Worm (Caenorhabditis elegans) whole organism, L4 larva: ENCODE measurements around the gene T22D1.3.

ENCODE experiments used
- F26F4.8 ChIP-seq: fragments of 200-800 bp; sonication (Bioruptor generic); conservative IDR thresholded peaks from 2 replicates; pipeline ENCODE4 v1.3.6; 2022; ENCODE audit warnings: missing genetic modification characterization, missing compliant biosample characterization
- F37D6.2 ChIP-seq: sonication (generic microtip); optimal IDR thresholded peaks from 2 replicates; lab custom pipeline; 2016; ENCODE audit warnings: mild to moderate bottlenecking, missing genetic modification characterization, missing compliant biosample characterization
- R02D3.7 ChIP-seq: fragments of 150-350 bp; sonication (generic microtip); optimal IDR thresholded peaks from 3 replicates; lab custom pipeline; 2014; ENCODE audit warnings: missing biosample characterization, missing genetic modification characterization
- T20F7.1 ChIP-seq: fragments of 200-800 bp; sonication (Bioruptor generic); optimal IDR thresholded peaks from 2 replicates; lab custom pipeline; 2018; ENCODE audit warnings: mild to moderate bottlenecking, missing genetic modification characterization, missing compliant biosample characterization
- T26A8.4 ChIP-seq: fragments of 200-800 bp; sonication (Bioruptor generic); IDR thresholded peaks from 2 replicates; pipeline ENCODE4 v1.3.6; 2022; ENCODE audit warnings: missing genetic modification characterization, missing compliant biosample characterization
- Y5F2A.4 ChIP-seq: fragments of 200-800 bp; sonication (Bioruptor generic); optimal IDR thresholded peaks from 2 replicates; lab custom pipeline; 2018; ENCODE audit warnings: mild to moderate bottlenecking, missing genetic modification characterization, missing compliant biosample characterization
- Y75B8A.6 ChIP-seq: fragments of 200-800 bp; sonication (Bioruptor generic); IDR thresholded peaks from 2 replicates; pipeline ENCODE4 v1.3.6; 2022; ENCODE audit warnings: missing genetic modification reagents, missing genetic modification characterization, missing compliant biosample characterization
- aha-1 ChIP-seq: fragments of 150-350 bp; peaks from one replicate; lab custom pipeline; 2014; ENCODE audit warnings: missing biosample characterization, missing genetic modification characterization
- ama-1 ChIP-seq: fragments of 150-350 bp; optimal IDR thresholded peaks from 2 replicates; lab custom pipeline; 2014; ENCODE audit warnings: inconsistent platforms, mixed read lengths
- ceh-20 ChIP-seq: fragments of 200-800 bp; sonication (Bioruptor generic); IDR thresholded peaks from 2 replicates; pipeline ENCODE4 v1.3.6; 2022; ENCODE audit warnings: missing genetic modification reagents, missing genetic modification characterization, missing compliant biosample characterization
- ceh-28 ChIP-seq: fragments of 150-350 bp; optimal IDR thresholded peaks from 2 replicates; lab custom pipeline; 2014; ENCODE audit warnings: missing biosample characterization, missing genetic modification reagents, missing genetic modification characterization
- cey-2 ChIP-seq: sonication (generic microtip); optimal IDR thresholded peaks from 3 replicates; lab custom pipeline; 2017; ENCODE audit warnings: missing genetic modification characterization, mild to moderate bottlenecking, missing compliant biosample characterization, antibody characterized with exemption, borderline replicate concordance; ENCODE audit not compliant: insufficient read depth
- ctbp-1 ChIP-seq: fragments of 200-800 bp; sonication (Bioruptor generic); IDR thresholded peaks from 2 replicates; pipeline ENCODE4 v1.3.6; 2022; ENCODE audit warnings: missing genetic modification reagents, missing genetic modification characterization, missing compliant biosample characterization
- daf-16 ChIP-seq, 3 experiments: sonication (generic microtip); optimal IDR thresholded peaks; 2 replicates each; lab custom pipeline; 2016 to 2017; ENCODE audit warnings: missing genetic modification characterization in 3 of 3, missing genetic modification reagents in 3 of 3, mild to moderate bottlenecking in 2 of 3, missing compliant biosample characterization in 2 of 3, missing biosample characterization in 1 of 3, moderate library complexity in 1 of 3
- dmd-6 ChIP-seq: fragments of 200-800 bp; sonication (Bioruptor generic); IDR thresholded peaks from 2 replicates; pipeline ENCODE4 v1.3.6; 2022; ENCODE audit warnings: missing genetic modification reagents, missing genetic modification characterization, missing compliant biosample characterization
- egl-27 ChIP-seq: sonication (generic microtip); optimal IDR thresholded peaks from 3 replicates; lab custom pipeline; 2017; ENCODE audit warnings: missing biosample characterization, missing genetic modification reagents, missing genetic modification characterization
- fkh-10 ChIP-seq: fragments of 150-350 bp; optimal IDR thresholded peaks from 2 replicates; lab custom pipeline; 2014; ENCODE audit warnings: missing biosample characterization, missing genetic modification reagents, missing genetic modification characterization
- hif-1 ChIP-seq, 2 experiments: sonication (generic microtip); optimal IDR thresholded peaks; 2 replicates each; lab custom pipeline; 2016 to 2017; ENCODE audit warnings: missing compliant biosample characterization in 2 of 2, missing genetic modification characterization in 2 of 2, missing genetic modification reagents in 2 of 2, missing genotype in 2 of 2, mild to moderate bottlenecking in 1 of 2
- hlh-30 ChIP-seq: sonication (generic microtip); optimal IDR thresholded peaks from 2 replicates; lab custom pipeline; 2017; ENCODE audit warnings: antibody characterized with exemption, mild to moderate bottlenecking, missing genetic modification characterization, missing compliant biosample characterization; ENCODE audit not compliant: insufficient read depth
- lim-7 ChIP-seq: fragments of 200-800 bp; sonication (Bioruptor generic); IDR thresholded peaks from 2 replicates; pipeline ENCODE4 v1.3.6; 2022; ENCODE audit warnings: missing genetic modification characterization, missing compliant biosample characterization
- lin-13 ChIP-seq: fragments of 150-350 bp; optimal IDR thresholded peaks from 2 replicates; lab custom pipeline; 2014; ENCODE audit warnings: missing biosample characterization, missing genetic modification reagents, missing genetic modification characterization
- lin-38 ChIP-seq: fragments of 200-800 bp; sonication (Bioruptor generic); IDR thresholded peaks from 2 replicates; pipeline ENCODE4 v1.3.6; 2022; ENCODE audit warnings: missing genetic modification reagents, missing genetic modification characterization, missing compliant biosample characterization
- lsy-2 ChIP-seq, 2 experiments: fragments of 150-350 bp in 1 of 2; sonication (generic microtip) in 1 of 2; optimal IDR thresholded peaks; 2 replicates each; lab custom pipeline; 2014 to 2017; ENCODE audit warnings: missing biosample characterization in 2 of 2, missing genetic modification characterization in 2 of 2
- mxl-2 ChIP-seq: fragments of 200-800 bp; sonication (Bioruptor generic); conservative IDR thresholded peaks from 2 replicates; pipeline ENCODE4 v1.3.6; 2022; ENCODE audit warnings: missing genetic modification reagents, missing genetic modification characterization, missing compliant biosample characterization
- nhr-102 ChIP-seq: sonication (generic microtip); optimal IDR thresholded peaks from 2 replicates; lab custom pipeline; 2016; ENCODE audit warnings: mild to moderate bottlenecking, missing genetic modification characterization, moderate library complexity, missing compliant biosample characterization
- nhr-11 ChIP-seq: fragments of 150-350 bp; optimal IDR thresholded peaks from 2 replicates; lab custom pipeline; 2014; ENCODE audit warnings: missing biosample characterization, missing genetic modification characterization
- nhr-28 ChIP-seq: fragments of 150-350 bp; optimal IDR thresholded peaks from 2 replicates; lab custom pipeline; 2014; ENCODE audit warnings: missing biosample characterization, missing genetic modification characterization
- nhr-41 ChIP-seq: fragments of 200-800 bp; sonication (Bioruptor generic); IDR thresholded peaks from 2 replicates; pipeline ENCODE4 v1.3.6; 2022; ENCODE audit warnings: missing genetic modification reagents, missing genetic modification characterization, missing compliant biosample characterization
- nhr-48 ChIP-seq: sonication (generic microtip); optimal IDR thresholded peaks from 2 replicates; lab custom pipeline; 2016; ENCODE audit warnings: mild to moderate bottlenecking, missing genetic modification characterization, missing compliant biosample characterization
- nhr-6 ChIP-seq: fragments of 150-350 bp; optimal IDR thresholded peaks from 2 replicates; lab custom pipeline; 2014; ENCODE audit warnings: missing biosample characterization, missing genetic modification characterization
- nhr-76 ChIP-seq: fragments of 150-350 bp; optimal IDR thresholded peaks from 2 replicates; lab custom pipeline; 2014; ENCODE audit warnings: missing biosample characterization, missing genetic modification characterization
- pha-4 ChIP-seq, 2 experiments: fragments of 150-350 bp in 1 of 2; fragments of 200-800 bp in 1 of 2; sonication (Bioruptor generic) in 1 of 2; IDR thresholded peaks in 1 of 2; optimal IDR thresholded peaks in 1 of 2; 2 replicates each; pipeline versions ENCODE4 v1.3.6 to Lab custom; 2014 to 2022; ENCODE audit warnings: missing genetic modification characterization in 2 of 2, missing genetic modification reagents in 2 of 2, missing biosample characterization in 1 of 2, missing compliant biosample characterization in 1 of 2
- rbr-2 ChIP-seq: sonication (generic microtip); optimal IDR thresholded peaks from 2 replicates; lab custom pipeline; 2016; ENCODE audit warnings: missing genotype, missing genetic modification characterization, missing compliant biosample characterization
- snpc-1.2 ChIP-seq: fragments of 200-800 bp; sonication (Bioruptor generic); IDR thresholded peaks from 2 replicates; pipeline ENCODE4 v1.3.6; 2022; ENCODE audit warnings: missing genetic modification reagents, missing genetic modification characterization, missing compliant biosample characterization
- spr-1 ChIP-seq: sonication (generic microtip); optimal IDR thresholded peaks from 2 replicates; lab custom pipeline; 2016; ENCODE audit warnings: mild to moderate bottlenecking, missing genetic modification characterization, missing compliant biosample characterization
- tag-97 ChIP-seq: fragments of 200-800 bp; sonication (Bioruptor generic); IDR thresholded peaks from 2 replicates; pipeline ENCODE4 v1.3.6; 2022; ENCODE audit warnings: missing genetic modification characterization, missing compliant biosample characterization
- unc-62 ChIP-seq, 3 experiments: fragments of 150-350 bp in 1 of 3; sonication (generic microtip); optimal IDR thresholded peaks in 2 of 3; peaks in 1 of 3; 1 replicate in 1 of 3; 2 replicates in 2 of 3; lab custom pipeline; 2014 to 2017; ENCODE audit warnings: missing biosample characterization in 3 of 3, missing genetic modification characterization in 3 of 3, missing genetic modification reagents in 3 of 3, missing genotype in 1 of 3
- vab-7 ChIP-seq: fragments of 200-800 bp; sonication (Bioruptor generic); IDR thresholded peaks from 2 replicates; pipeline ENCODE4 v1.3.6; 2022; ENCODE audit warnings: missing genetic modification reagents, missing genetic modification characterization, missing compliant biosample characterization
- zip-2 ChIP-seq: fragments of 150-350 bp; optimal IDR thresholded peaks from 2 replicates; lab custom pipeline; 2014; ENCODE audit warnings: missing biosample characterization, missing genetic modification characterization
- ztf-7 ChIP-seq: fragments of 150-350 bp; optimal IDR thresholded peaks from 2 replicates; lab custom pipeline; 2014; ENCODE audit warnings: missing biosample characterization, missing genetic modification characterization

T22D1.3 gene

ce11 chrIV:6912851-6913588 is at the start of gene T22D1.3:
T22D1.3 (plus strand) TSS chrIV:6913538.
- TF ChIP-seq lin-38 (GFP tag; lab: Robert Waterston, UW) (peak; percentile 36), pha-4 (GFP tag; IDR thresholded peaks at IDR 0.05; lab: Robert Waterston, UW) (0 out of 2 replicates have a peak, but pooled peaks have one; percentile 35), pha-4 (tag; optimal IDR thresholded peaks at IDR 0.05; lab: Kevin White, UChicago) (no peak), ztf-7 (tag; lab: Kevin White, UChicago) (no peak), vab-7 (GFP tag; lab: Robert Waterston, UW) (no peak), lsy-2 (tag; optimal IDR thresholded peaks at IDR 0.05; lab: Kevin White, UChicago) (peak in 1 of 2 experiments; percentile 15), ama-1 (lab: Kevin White, UChicago) (peak; percentile 28), Y5F2A.4 (GFP tag; lab: Kevin White, UChicago) (peak; percentile 47), nhr-102 (peak; percentile 34), cey-2 (tag; lab: Kevin White, UChicago) (no peak), snpc-1.2 (peak; percentile 59), T26A8.4 (GFP tag; lab: Robert Waterston, UW) (peak; percentile 42; the same call in 1 of the 2 replicates)

- TF ChIP-seq spr-1 = no peak
- TF ChIP-seq zip-2 (tag; lab: Kevin White, UChicago) = no peak
- TF ChIP-seq nhr-6 (tag; lab: Kevin White, UChicago) = no peak
- no peak for TF ChIP-seq Y75B8A.6 (GFP tag; lab: Robert Waterston, UW)
- no peak for TF ChIP-seq nhr-76 (tag; lab: Kevin White, UChicago)
- no peak for TF ChIP-seq F26F4.8
- no peak for TF ChIP-seq aha-1 (tag; lab: Kevin White, UChicago)
Observed at ce11 chrIV:6867791-6868190, 45.5 kb upstream of the T22D1.3 start, which contains the start of gene srx-20. srx-20 (plus strand) TSS chrIV:6868091.

- TF ChIP-seq R02D3.7 (tag; lab: Kevin White, UChicago) (no peak), dmd-6 (GFP tag; lab: Robert Waterston, UW) (no peak), lim-7 (GFP tag; lab: Robert Waterston, UW) (no peak), egl-27 (no peak), nhr-28 (tag; lab: Kevin White, UChicago) (no peak)
Observed at ce11 chrIV:6872958-6873357, 40.4 kb upstream of the T22D1.3 start, which contains the start of gene srx-19. srx-19 (plus strand) TSS chrIV:6873258.

- TF ChIP-seq hlh-30 (tag; lab: Kevin White, UChicago) = peak; percentile 72
- peak in 1 of 2 experiments; percentile 66 for TF ChIP-seq daf-16 (GFP tag; optimal IDR thresholded peaks at IDR 0.05; lab: Kevin White, UChicago)
- no peak for TF ChIP-seq daf-16 (tag; optimal IDR thresholded peaks at IDR 0.05; lab: Kevin White, UChicago)
- no peak for TF ChIP-seq cey-2 (tag; lab: Kevin White, UChicago)
- no peak for TF ChIP-seq nhr-28 (tag; lab: Kevin White, UChicago)
- TF ChIP-seq nhr-48 (tag; lab: Kevin White, UChicago) = peak; percentile 85
- peak; percentile 84 for TF ChIP-seq nhr-11 (tag; lab: Kevin White, UChicago)
- TF ChIP-seq rbr-2 (tag; lab: Kevin White, UChicago) = peak; percentile 31
- peak in 1 of 2 experiments; percentile 96 for TF ChIP-seq unc-62 (GFP tag; optimal IDR thresholded peaks at IDR 0.05 in 1 of 2; lab: Kevin White, UChicago)
- no peak for TF ChIP-seq unc-62 (tag; optimal IDR thresholded peaks at IDR 0.05; lab: Kevin White, UChicago)
- TF ChIP-seq lsy-2 (tag; optimal IDR thresholded peaks at IDR 0.05; lab: Kevin White, UChicago) = peak in 1 of 2 experiments; percentile 75
- TF ChIP-seq hif-1 (tag; optimal IDR thresholded peaks at IDR 0.05; lab: Kevin White, UChicago) = no peak
- TF ChIP-seq dmd-6 (GFP tag; lab: Robert Waterston, UW) = peak; percentile 80
- no peak for TF ChIP-seq aha-1 (tag; lab: Kevin White, UChicago)
- TF ChIP-seq nhr-41 (GFP tag; lab: Robert Waterston, UW) = no peak
- TF ChIP-seq T20F7.1 (GFP tag; lab: Kevin White, UChicago) = no peak
- TF ChIP-seq fkh-10 (GFP tag; lab: Kevin White, UChicago) = peak; percentile 55
- no peak for TF ChIP-seq nhr-6 (tag; lab: Kevin White, UChicago)
- peak; percentile 46; the same call in 1 of the 2 replicates for TF ChIP-seq ctbp-1 (GFP tag; lab: Robert Waterston, UW)
- no peak for TF ChIP-seq ceh-28 (tag; lab: Kevin White, UChicago)
- peak; percentile 100 for TF ChIP-seq mxl-2 (GFP tag; lab: Robert Waterston, UW)
- peak; percentile 24 for TF ChIP-seq F37D6.2
- TF ChIP-seq Y75B8A.6 (GFP tag; lab: Robert Waterston, UW) = no peak
- no peak for TF ChIP-seq lin-13 (GFP tag; lab: Kevin White, UChicago)
- 0 out of 2 replicates have a peak, but pooled peaks have one; percentile 7 for TF ChIP-seq ceh-20 (GFP tag; lab: Robert Waterston, UW)
- TF ChIP-seq tag-97 (GFP tag; lab: Robert Waterston, UW) = no peak
- TF ChIP-seq pha-4 (GFP tag; IDR thresholded peaks at IDR 0.05; lab: Robert Waterston, UW) = 0 out of 2 replicates have a peak, but pooled peaks have one; percentile 44
- peak; percentile 11 for TF ChIP-seq pha-4 (tag; optimal IDR thresholded peaks at IDR 0.05; lab: Kevin White, UChicago)
Observed at ce11 chrIV:6878912-6879554, 34.3 kb upstream of the T22D1.3 start.
